Worm (Caenorhabditis elegans): ENCODE measurements around the gene glc-4.

The glc-4 gene

DNA sequence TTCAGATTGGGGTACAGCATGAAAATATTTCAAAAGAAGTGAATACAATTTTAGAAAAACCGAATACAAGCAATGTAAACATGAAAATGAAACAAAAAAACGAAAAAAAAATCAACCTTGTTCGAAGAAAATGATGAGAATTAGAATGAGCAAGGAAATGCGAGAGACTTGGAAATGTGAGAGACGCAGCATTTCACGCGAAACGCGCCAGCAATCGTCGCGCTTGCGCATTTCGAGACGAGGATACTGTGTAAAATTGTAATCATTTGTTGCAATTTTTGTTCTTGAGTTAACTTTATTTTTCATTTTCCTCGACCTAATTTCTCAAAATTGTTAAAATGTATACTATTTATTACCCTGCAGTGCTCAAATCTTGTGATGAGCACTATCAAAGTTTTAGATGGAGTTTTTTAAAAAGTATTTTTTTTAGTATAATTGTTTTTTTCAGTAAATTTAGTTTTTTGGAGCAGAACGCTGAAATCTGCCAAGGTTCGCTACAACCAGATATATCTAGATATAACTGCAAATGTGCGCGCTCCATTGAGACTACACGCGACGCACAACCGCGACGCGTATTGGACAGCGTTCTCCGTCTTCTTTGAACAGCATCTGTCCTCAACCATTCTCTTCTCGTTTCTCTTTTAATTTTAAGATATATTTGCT, 22.6 kb downstream of the glc-4 start, which contains the start of gene fust-1 (continued):
- TF ChIP-seq elt-4 (tag; optimal IDR thresholded peaks at IDR 0.05) (no peak), sox-4 (tag; optimal IDR thresholded peaks at IDR 0.05) (peak; percentile 58), lin-11 (tag; optimal IDR thresholded peaks at IDR 0.05) (peak; percentile 30), syd-9 (tag; optimal IDR thresholded peaks at IDR 0.05) (peak; percentile 55), npax-4 (tag; optimal IDR thresholded peaks at IDR 0.05) (peak; percentile 10), fkh-10 (GFP tag; optimal IDR thresholded peaks at IDR 0.05) (no peak), hlh-15 (tag; optimal IDR thresholded peaks at IDR 0.05) (no peak), dmd-4 (tag; optimal IDR thresholded peaks at IDR 0.05; ENCODE audit: borderline replicate concordance) (no peak), ceh-34 (tag; optimal IDR thresholded peaks at IDR 0.05) (peak; percentile 76), ceh-6 (GFP tag; optimal IDR thresholded peaks at IDR 0.05) (peak; percentile 52), ahr-1 (tag; optimal IDR thresholded peaks at IDR 0.05) (no peak), ceh-31 (tag; optimal IDR thresholded peaks at IDR 0.05) (peak; percentile 76), C38D4.7 (GFP tag; optimal IDR thresholded peaks at IDR 0.05) (peak; percentile 20), hlh-8 (tag; optimal IDR thresholded peaks at IDR 0.05) (peak; percentile 58), K02D7.2 (tag; optimal IDR thresholded peaks at IDR 0.05) (peak; percentile 37), ceh-24 (tag; optimal IDR thresholded peaks at IDR 0.05) (no peak), F13H6.1 (tag; optimal IDR thresholded peaks at IDR 0.05) (peak; percentile 6), pha-4 (tag; optimal IDR thresholded peaks at IDR 0.05) (no peak), nhr-11 (tag; optimal IDR thresholded peaks at IDR 0.05) (no peak), ceh-30 (tag; optimal IDR thresholded peaks at IDR 0.05) (peak; percentile 34), ets-4 (tag; optimal IDR thresholded peaks at IDR 0.05) (peak; percentile 64)

DNA sequence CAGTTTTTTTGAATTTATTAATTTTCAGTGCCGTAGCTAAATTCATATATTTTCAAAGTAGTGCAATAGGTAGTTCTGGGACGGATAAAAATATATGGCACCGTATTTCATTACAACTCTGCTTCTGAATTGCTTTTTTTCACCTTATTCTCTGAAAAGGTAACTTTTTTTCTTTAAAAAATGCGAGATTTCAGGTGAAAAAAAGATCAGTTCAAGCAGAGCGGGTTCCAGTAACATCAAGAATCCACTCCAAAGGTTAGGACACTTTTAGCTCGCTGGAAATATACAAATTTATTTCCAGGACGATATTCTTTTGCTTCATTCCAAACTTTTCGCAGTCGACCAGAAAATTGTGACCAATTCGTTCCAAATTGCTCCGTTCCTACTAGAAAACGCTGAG, 26.6 kb downstream of the glc-4 start, which contains the start of gene T07F8.1:
T07F8.1 (plus strand) TSS at position 301 of the 400 bp plus-strand sequence.
- TF ChIP-seq madf-2 (tag; optimal IDR thresholded peaks at IDR 0.05) (no peak), F13H6.1 (tag; optimal IDR thresholded peaks at IDR 0.05) (no peak), lin-11 (tag; optimal IDR thresholded peaks at IDR 0.05) (no peak), dve-1 (tag; optimal IDR thresholded peaks at IDR 0.05) (no peak), unc-42 (tag; optimal IDR thresholded peaks at IDR 0.05) (no peak), rnt-1 (tag; optimal IDR thresholded peaks at IDR 0.05) (no peak), ahr-1 (tag; optimal IDR thresholded peaks at IDR 0.05) (no peak), sdc-2 (tag; optimal IDR thresholded peaks at IDR 0.05) (no peak), hlh-15 (tag; optimal IDR thresholded peaks at IDR 0.05) (no peak), mec-3 (tag; optimal IDR thresholded peaks at IDR 0.05; ENCODE audit: borderline replicate concordance) (no peak), pat-9 (tag; optimal IDR thresholded peaks at IDR 0.05) (no peak), ref-2 (tag; optimal IDR thresholded peaks at IDR 0.05) (no peak), nhr-11 (tag; optimal IDR thresholded peaks at IDR 0.05) (no peak), pha-2 (tag; optimal IDR thresholded peaks at IDR 0.05) (no peak), K02D7.2 (tag; optimal IDR thresholded peaks at IDR 0.05) (no peak), C08G9.2 (tag; optimal IDR thresholded peaks at IDR 0.05) (no peak)

DNA sequence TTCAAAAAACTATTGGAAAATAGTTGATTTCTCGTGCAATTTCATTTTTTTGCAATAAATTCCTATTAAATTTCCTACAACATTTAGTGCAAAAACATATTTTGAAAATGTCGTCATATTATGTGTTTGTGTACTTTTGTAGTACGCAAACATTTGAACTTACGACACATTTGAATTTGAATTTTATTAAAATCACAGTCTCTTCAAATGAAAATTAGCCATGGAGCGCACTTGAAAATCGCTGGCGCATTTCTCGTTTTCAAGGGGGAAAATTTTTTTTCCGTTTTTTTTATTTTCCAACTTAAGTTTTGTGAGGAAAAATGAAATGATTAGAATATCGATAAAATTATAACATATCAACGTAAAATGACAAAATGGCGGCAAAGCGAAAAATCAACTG, 27.2 kb downstream of the glc-4 start:
- no peak for TF ChIP-seq hlh-8 (tag; optimal IDR thresholded peaks at IDR 0.05)
- TF ChIP-seq pax-1 (tag; optimal IDR thresholded peaks at IDR 0.05), result no peak
- TF ChIP-seq dmd-4 (tag; optimal IDR thresholded peaks at IDR 0.05; ENCODE audit: borderline replicate concordance), result no peak
- TF ChIP-seq dve-1 (tag; optimal IDR thresholded peaks at IDR 0.05), result no peak
- no peak for TF ChIP-seq odd-2 (tag; optimal IDR thresholded peaks at IDR 0.05)
- no peak for TF ChIP-seq sox-2 (GFP tag; IDR thresholded peaks at IDR 0.05)
- TF ChIP-seq C38D4.7 (GFP tag; optimal IDR thresholded peaks at IDR 0.05), result no peak

DNA sequence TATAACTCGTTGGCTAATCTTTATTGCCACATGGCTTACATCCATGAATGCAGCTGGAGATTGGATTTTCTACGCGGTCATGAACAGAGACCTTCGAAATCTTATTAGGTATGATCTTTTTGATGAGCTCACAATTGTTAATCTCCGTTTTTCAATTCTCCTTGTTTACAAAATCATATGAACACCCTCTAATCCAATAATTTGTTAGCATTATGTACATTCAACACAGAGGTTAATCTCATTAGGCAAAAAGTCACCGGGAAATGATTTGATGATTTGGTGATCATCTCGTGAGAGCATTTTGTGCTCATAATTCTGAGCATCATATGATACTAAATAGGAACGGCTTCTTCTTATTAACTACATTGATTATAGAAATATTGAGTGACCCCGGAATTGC, 28.5 kb downstream of the glc-4 start:
- TF ChIP-seq hlh-30 (tag; optimal IDR thresholded peaks at IDR 0.05; ENCODE audit: insufficient read depth) (no peak), unc-42 (tag; optimal IDR thresholded peaks at IDR 0.05) (no peak), elt-4 (tag; optimal IDR thresholded peaks at IDR 0.05) (no peak), eyg-1 (tag; optimal IDR thresholded peaks at IDR 0.05) (no peak), sdc-2 (tag; optimal IDR thresholded peaks at IDR 0.05) (no peak), ceh-31 (tag; optimal IDR thresholded peaks at IDR 0.05) (no peak), npax-4 (tag; optimal IDR thresholded peaks at IDR 0.05) (no peak), nhr-232 (tag; optimal IDR thresholded peaks at IDR 0.05) (no peak), pros-1 (tag; optimal IDR thresholded peaks at IDR 0.05) (no peak), K02D7.2 (tag; optimal IDR thresholded peaks at IDR 0.05) (no peak), ttx-3 (tag; optimal IDR thresholded peaks at IDR 0.05) (no peak)
